Fruit fly (Drosophila melanogaster): ENCODE data around the gene hng2.

DNA sequence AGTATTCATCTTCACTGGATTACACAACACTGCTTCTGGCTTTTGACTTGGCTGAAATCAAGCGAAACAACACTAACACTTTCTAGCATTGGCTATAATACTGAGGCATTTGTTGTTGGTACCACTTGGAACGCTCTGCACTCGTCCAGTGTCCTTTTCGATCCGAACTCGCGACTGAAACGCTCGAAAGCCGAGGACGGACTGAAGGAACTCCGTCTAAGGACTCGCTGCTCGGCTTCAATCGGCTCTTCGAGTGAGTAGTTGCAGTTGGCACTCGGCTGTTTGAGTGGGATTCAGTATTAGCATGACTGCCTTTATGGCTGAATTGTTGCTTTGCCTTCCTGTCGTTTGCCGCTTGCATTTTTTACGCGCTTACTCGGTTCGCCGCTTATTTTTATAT, 38.1 kb upstream of the hng2 start, which contains the start of the genes CG34135 and CG11768:
- TF ChIP-seq CTCF (optimal IDR thresholded peaks at IDR 0.05) (no peak), CG8478 (optimal IDR thresholded peaks at IDR 0.05) (no peak)
